Worm (Caenorhabditis elegans) whole organism, L2 larva: Measurements from ENCODE around the gene crn-7.
A peak's percentile ranks its signal among the peaks of the same experiment; 100 is the strongest.

ENCODE experiments used
- C34F6.9 ChIP-seq: fragments of 150-350 bp; optimal IDR thresholded peaks from 2 replicates; lab custom pipeline; 2014; ENCODE audit warnings: missing biosample characterization, missing genetic modification characterization
- F13H6.1 ChIP-seq: sonication (generic microtip); optimal IDR thresholded peaks from 2 replicates; lab custom pipeline; 2016; ENCODE audit warnings: missing genetic modification characterization, missing compliant biosample characterization
- R02D3.7 ChIP-seq: fragments of 150-350 bp; optimal IDR thresholded peaks from 2 replicates; lab custom pipeline; 2014; ENCODE audit warnings: missing biosample characterization, missing genetic modification characterization
- ZK546.5 ChIP-seq: sonication (generic microtip); optimal IDR thresholded peaks from 2 replicates; lab custom pipeline; 2017; ENCODE audit warnings: missing biosample characterization, missing genetic modification characterization
- alr-1 ChIP-seq: fragments of 150-350 bp; optimal IDR thresholded peaks from 2 replicates; lab custom pipeline; 2014; ENCODE audit warnings: missing biosample characterization, missing genetic modification characterization
- aly-2 ChIP-seq: fragments of 150-350 bp; optimal IDR thresholded peaks from 2 replicates; lab custom pipeline; 2014; ENCODE audit warnings: missing biosample characterization, missing genetic modification characterization
- ceh-16 ChIP-seq: fragments of 150-350 bp; optimal IDR thresholded peaks from 2 replicates; lab custom pipeline; 2014; ENCODE audit warnings: missing biosample characterization, missing genetic modification characterization
- crh-2 ChIP-seq: sonication (generic microtip); optimal IDR thresholded peaks from 2 replicates; lab custom pipeline; 2017; ENCODE audit warnings: missing biosample characterization, missing genetic modification characterization
- dmd-4 ChIP-seq: sonication (generic microtip); optimal IDR thresholded peaks from 2 replicates; lab custom pipeline; 2017; ENCODE audit warnings: missing biosample characterization, missing genetic modification characterization
- egl-27 ChIP-seq: sonication (generic microtip); optimal IDR thresholded peaks from 3 replicates; lab custom pipeline; 2017; ENCODE audit warnings: missing biosample characterization, missing genetic modification reagents, missing genetic modification characterization
- elt-1 ChIP-seq: fragments of 150-350 bp; optimal IDR thresholded peaks from 2 replicates; lab custom pipeline; 2014; ENCODE audit warnings: missing biosample characterization, missing genetic modification characterization
- fos-1 ChIP-seq: fragments of 150-350 bp; optimal IDR thresholded peaks from 2 replicates; lab custom pipeline; 2014; ENCODE audit warnings: missing biosample characterization, missing genetic modification characterization
- gmeb-1 ChIP-seq: fragments of 150-350 bp; optimal IDR thresholded peaks from 2 replicates; lab custom pipeline; 2014; ENCODE audit warnings: missing biosample characterization, missing genetic modification characterization
- lin-11 ChIP-seq: fragments of 150-350 bp; sonication (generic microtip); optimal IDR thresholded peaks from 2 replicates; lab custom pipeline; 2014; ENCODE audit warnings: missing biosample characterization, missing genetic modification characterization, inconsistent platforms, mixed read lengths
- lin-39 ChIP-seq: fragments of 150-350 bp; optimal IDR thresholded peaks from 2 replicates; lab custom pipeline; 2014; ENCODE audit warnings: missing biosample characterization, missing genetic modification reagents, missing genetic modification characterization
- lsy-2 ChIP-seq, 2 experiments: fragments of 150-350 bp in 1 of 2; sonication (generic microtip) in 1 of 2; optimal IDR thresholded peaks; 2 replicates each; lab custom pipeline; 2014 to 2017; ENCODE audit warnings: missing biosample characterization in 2 of 2, missing genetic modification characterization in 2 of 2
- mab-5 ChIP-seq: fragments of 150-350 bp; optimal IDR thresholded peaks from 2 replicates; lab custom pipeline; 2014; ENCODE audit warnings: missing biosample characterization, missing genetic modification characterization
- mbf-1 ChIP-seq: sonication (generic microtip); optimal IDR thresholded peaks from 2 replicates; lab custom pipeline; 2017; ENCODE audit warnings: missing biosample characterization, missing genetic modification characterization
- mdl-1 ChIP-seq, 2 experiments: fragments of 150-350 bp in 1 of 2; sonication (generic microtip) in 1 of 2; optimal IDR thresholded peaks; 2 replicates each; lab custom pipeline; 2017; ENCODE audit warnings: missing biosample characterization in 2 of 2, missing genetic modification characterization in 2 of 2
- nhr-10 ChIP-seq: sonication (generic microtip); optimal IDR thresholded peaks from 2 replicates; lab custom pipeline; 2017; ENCODE audit warnings: missing biosample characterization, missing genetic modification characterization
- nhr-11 ChIP-seq: fragments of 150-350 bp; optimal IDR thresholded peaks from 2 replicates; lab custom pipeline; 2014; ENCODE audit warnings: missing biosample characterization, missing genetic modification characterization
- nhr-12 ChIP-seq: fragments of 150-350 bp; optimal IDR thresholded peaks from 2 replicates; lab custom pipeline; 2014; ENCODE audit warnings: missing biosample characterization, missing genetic modification characterization
- nhr-129 ChIP-seq: fragments of 150-350 bp; optimal IDR thresholded peaks from 2 replicates; lab custom pipeline; 2014; ENCODE audit warnings: missing biosample characterization, missing genetic modification characterization
- nhr-23 ChIP-seq: fragments of 150-350 bp; optimal IDR thresholded peaks from 2 replicates; lab custom pipeline; 2014; ENCODE audit warnings: missing biosample characterization, missing genetic modification reagents, missing genetic modification characterization
- nhr-237 ChIP-seq: fragments of 150-350 bp; optimal IDR thresholded peaks from 2 replicates; lab custom pipeline; 2014; ENCODE audit warnings: missing biosample characterization, missing genetic modification characterization
- nhr-25 ChIP-seq: fragments of 150-350 bp; sonication (generic microtip); optimal IDR thresholded peaks from 3 replicates; lab custom pipeline; 2014; ENCODE audit warnings: missing biosample characterization, missing genetic modification characterization
- nhr-6 ChIP-seq: fragments of 150-350 bp; optimal IDR thresholded peaks from 2 replicates; lab custom pipeline; 2014; ENCODE audit warnings: missing biosample characterization, missing genetic modification characterization
- nhr-77 ChIP-seq: fragments of 150-350 bp; optimal IDR thresholded peaks from 2 replicates; lab custom pipeline; 2014; ENCODE audit warnings: missing biosample characterization, missing genetic modification characterization
- peb-1 ChIP-seq: fragments of 150-350 bp; optimal IDR thresholded peaks from 2 replicates; lab custom pipeline; 2014; ENCODE audit warnings: missing biosample characterization, missing genetic modification characterization
- sem-4 ChIP-seq: fragments of 150-350 bp; optimal IDR thresholded peaks from 2 replicates; lab custom pipeline; 2014; ENCODE audit warnings: missing biosample characterization, missing genetic modification reagents, missing genetic modification characterization
- skn-1 ChIP-seq: sonication (generic microtip); optimal IDR thresholded peaks from 2 replicates; lab custom pipeline; 2017; ENCODE audit warnings: missing biosample characterization, missing genetic modification characterization
- sma-3 ChIP-seq: sonication (generic microtip); optimal IDR thresholded peaks from 2 replicates; lab custom pipeline; 2016; ENCODE audit warnings: missing genetic modification reagents, missing genetic modification characterization, missing compliant biosample characterization
- unc-39 ChIP-seq: fragments of 150-350 bp; optimal IDR thresholded peaks from 2 replicates; lab custom pipeline; 2014; ENCODE audit warnings: missing biosample characterization, missing genetic modification characterization
- unc-55 ChIP-seq: fragments of 150-350 bp; sonication (generic microtip); optimal IDR thresholded peaks from 3 replicates; lab custom pipeline; 2014; ENCODE audit warnings: missing biosample characterization, missing genetic modification reagents, missing genetic modification characterization
- unc-62 ChIP-seq: fragments of 150-350 bp; optimal IDR thresholded peaks from 2 replicates; lab custom pipeline; 2014; ENCODE audit warnings: missing biosample characterization, missing genetic modification reagents, missing genetic modification characterization
- zag-1 ChIP-seq: fragments of 150-350 bp; optimal IDR thresholded peaks from 2 replicates; lab custom pipeline; 2014; ENCODE audit warnings: missing biosample characterization, missing genetic modification characterization
- ztf-1 ChIP-seq: fragments of 200-800 bp; sonication (Bioruptor generic); conservative IDR thresholded peaks from 2 replicates; pipeline ENCODE4 v1.3.6; 2022; ENCODE audit warnings: missing genetic modification characterization, missing compliant biosample characterization
- ztf-11 ChIP-seq: sonication (generic microtip); optimal IDR thresholded peaks from 2 replicates; lab custom pipeline; 2017; ENCODE audit warnings: missing biosample characterization, missing genetic modification characterization

Gene crn-7

ce11 chrIII:8242809-8243208 is 25.5 kb upstream of the crn-7 start, which contains the start of gene C02F5.12 (continued):
- TF ChIP-seq zag-1 (tag; lab: Kevin White, UChicago) = no peak
- no peak for TF ChIP-seq lin-39 (tag; lab: Kevin White, UChicago)
- peak; percentile 10 for TF ChIP-seq crh-2 (tag; lab: Kevin White, UChicago)
- no peak for TF ChIP-seq nhr-6
- TF ChIP-seq, all 48 proteins: peak for 9

- TF ChIP-seq unc-39 (tag; lab: Kevin White, UChicago) (no peak), nhr-10 (tag; lab: Kevin White, UChicago) (no peak), ceh-16 (tag; lab: Kevin White, UChicago) (no peak), gmeb-1 (tag; lab: Kevin White, UChicago) (no peak), unc-55 (peak; percentile 47), nhr-25 (tag; lab: Kevin White, UChicago) (no peak), C34F6.9 (tag; lab: Kevin White, UChicago) (peak; percentile 16), nhr-237 (tag; lab: Kevin White, UChicago) (no peak), ZK546.5 (tag; lab: Kevin White, UChicago) (no peak), aly-2 (no peak), nhr-129 (tag; lab: Kevin White, UChicago) (peak; percentile 21), lsy-2 (tag; optimal IDR thresholded peaks at IDR 0.05; lab: Kevin White, UChicago) (peak in 1 of 2 experiments; percentile 51), dmd-4 (no peak), nhr-77 (tag; lab: Kevin White, UChicago) (no peak), fos-1 (no peak), zag-1 (tag; lab: Kevin White, UChicago) (no peak), ztf-1 (GFP tag; lab: Robert Waterston, UW) (no peak), peb-1 (no peak)
- TF ChIP-seq, all 48 proteins: peak for 4
Measured at ce11 chrIII:8244052-8244451, 24.3 kb upstream of the crn-7 start, which contains the start of the genes pbs-6 and cids-1. Gene pbs-6 (minus strand): TSS chrIII:8244092. Gene cids-1 (plus strand): TSS chrIII:8244445.

ce11 chrIII:8245591-8245990 is 22.7 kb upstream of the crn-7 start, which contains the start of gene C02F5.3:
Gene C02F5.3 (plus strand): TSS chrIII:8245891.
- no peak for TF ChIP-seq mbf-1 (tag; lab: Kevin White, UChicago)
- TF ChIP-seq mdl-1 (tag; optimal IDR thresholded peaks at IDR 0.05; lab: Kevin White, UChicago) = no peak
- no peak for TF ChIP-seq peb-1
- TF ChIP-seq F13H6.1 (tag; lab: Kevin White, UChicago) = no peak
- TF ChIP-seq C34F6.9 (tag; lab: Kevin White, UChicago) = no peak
- no peak for TF ChIP-seq ztf-11 (tag; lab: Kevin White, UChicago)
- TF ChIP-seq nhr-237 (tag; lab: Kevin White, UChicago) = no peak
- TF ChIP-seq unc-62 (GFP tag; lab: Kevin White, UChicago) = no peak
- no peak for TF ChIP-seq sma-3 (GFP tag; lab: Kevin White, UChicago)
- TF ChIP-seq nhr-11 (tag; lab: Kevin White, UChicago) = no peak
- no peak for TF ChIP-seq alr-1 (tag; lab: Kevin White, UChicago)
- TF ChIP-seq ZK546.5 (tag; lab: Kevin White, UChicago) = no peak
- no peak for TF ChIP-seq nhr-129 (tag; lab: Kevin White, UChicago)
- no peak for TF ChIP-seq nhr-12 (tag; lab: Kevin White, UChicago)
- TF ChIP-seq egl-27 = no peak
- TF ChIP-seq lin-39 (tag; lab: Kevin White, UChicago) = no peak
- no peak for TF ChIP-seq dmd-4
- TF ChIP-seq nhr-6 = no peak
- TF ChIP-seq R02D3.7 = no peak

- TF ChIP-seq mab-5 (tag; lab: Kevin White, UChicago) (no peak), unc-62 (GFP tag; lab: Kevin White, UChicago) (no peak), fos-1 (no peak), lin-39 (tag; lab: Kevin White, UChicago) (no peak), elt-1 (tag; lab: Kevin White, UChicago) (no peak), nhr-23 (tag; lab: Kevin White, UChicago) (no peak), unc-55 (no peak), ZK546.5 (tag; lab: Kevin White, UChicago) (no peak), lin-11 (tag; lab: Kevin White, UChicago) (no peak), skn-1 (no peak), ceh-16 (tag; lab: Kevin White, UChicago) (no peak), sem-4 (no peak), nhr-237 (tag; lab: Kevin White, UChicago) (no peak), dmd-4 (no peak)
- TF ChIP-seq, all 48 proteins: peak for 0
Measured at ce11 chrIII:8247051-8247450, 21.3 kb upstream of the crn-7 start, which contains the start of gene C02F5.13. Gene C02F5.13 (plus strand): TSS chrIII:8247351.
